Worm (Caenorhabditis elegans) whole organism, L3 larva: ENCODE data around the gene F54F7.3.

Experiments
- elt-1 ChIP-seq: fragments of 150-350 bp; optimal IDR thresholded peaks from 2 replicates; lab custom pipeline; 2014; ENCODE audit warnings: missing biosample characterization, missing genetic modification characterization
- ztf-11 ChIP-seq: fragments of 150-350 bp; optimal IDR thresholded peaks from 2 replicates; lab custom pipeline; 2014; ENCODE audit warnings: missing biosample characterization, missing genetic modification characterization
- ztf-4 ChIP-seq: fragments of 150-350 bp; optimal IDR thresholded peaks from 2 replicates; lab custom pipeline; 2014; ENCODE audit warnings: missing biosample characterization, missing genetic modification characterization

ce11 chrX:11814667-11815066, 35.3 kb downstream of the F54F7.3 start, which contains the start of gene C34E11.2:
- TF ChIP-seq ztf-11 (tag; lab: Kevin White, UChicago) = no peak
- no peak for TF ChIP-seq ztf-4 (tag; lab: Kevin White, UChicago)
- no peak for TF ChIP-seq elt-1 (tag; lab: Kevin White, UChicago)
